Fruit fly (Drosophila melanogaster): Measurements from ENCODE around the gene Cpr76Ba.
A peak's percentile ranks its signal among the peaks of the same experiment; 100 is the strongest.
"Not testable (repeated sequence)": the region's sequence is repeated elsewhere in the genome, so short reads cannot be mapped to it uniquely, and the experiment has no call there.

The Cpr76Ba gene

DNA sequence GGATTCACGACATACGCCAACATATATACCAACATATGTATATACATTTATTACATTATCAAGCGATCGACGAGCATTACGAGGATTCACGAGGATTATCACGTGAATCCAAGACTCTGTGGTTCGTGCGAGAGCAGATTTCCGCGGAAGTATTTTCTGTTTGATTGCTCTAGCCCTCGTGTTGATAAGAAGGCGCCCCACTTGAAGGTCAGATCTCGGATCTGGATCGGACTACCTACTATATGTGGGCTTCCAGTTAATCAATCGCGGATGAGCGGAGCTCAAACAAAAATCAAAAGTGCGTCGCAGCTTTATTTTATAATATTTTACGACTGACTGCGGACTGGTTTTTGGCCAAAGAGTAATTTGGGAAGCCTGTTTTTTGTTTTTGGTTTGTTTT, 23.2 kb downstream of the Cpr76Ba start:
- no peak for TF ChIP-seq bab1 (GFP tag; optimal IDR thresholded peaks at IDR 0.05)
- TF ChIP-seq CG12768 (GFP tag; optimal IDR thresholded peaks at IDR 0.05): no peak
- no peak for TF ChIP-seq Mnt (GFP tag; optimal IDR thresholded peaks at IDR 0.05)
- no peak for TF ChIP-seq CG7101 (tag; optimal IDR thresholded peaks at IDR 0.05)
- TF ChIP-seq toe (GFP tag; optimal IDR thresholded peaks at IDR 0.05): no peak
- TF ChIP-seq Crg-1 (GFP tag; optimal IDR thresholded peaks at IDR 0.05): no peak
- no peak for TF ChIP-seq CG33017 (tag; optimal IDR thresholded peaks at IDR 0.05)
- no peak for TF ChIP-seq CG11617 (GFP tag; optimal IDR thresholded peaks at IDR 0.05)
- no peak for TF ChIP-seq Hr96 (GFP tag; optimal IDR thresholded peaks at IDR 0.05)
- TF ChIP-seq cnc (optimal IDR thresholded peaks at IDR 0.05): no peak
- no peak for TF ChIP-seq tj (GFP tag; optimal IDR thresholded peaks at IDR 0.05)
- no peak for TF ChIP-seq ovo (GFP tag; optimal IDR thresholded peaks at IDR 0.05)
- no peak for TF ChIP-seq kay (GFP tag; ENCODE audit: borderline replicate concordance)

- not testable (repeated sequence) for TF ChIP-seq toe, ovo, CG5204 (GFP tag; optimal IDR thresholded peaks at IDR 0.05)
Observed at dm6 chr3L:19487260-19487659, 30.9 kb downstream of the Cpr76Ba start, which contains the start of gene CG32212. TSS of gene CG32212 (plus strand) at chr3L:19487560.

DNA sequence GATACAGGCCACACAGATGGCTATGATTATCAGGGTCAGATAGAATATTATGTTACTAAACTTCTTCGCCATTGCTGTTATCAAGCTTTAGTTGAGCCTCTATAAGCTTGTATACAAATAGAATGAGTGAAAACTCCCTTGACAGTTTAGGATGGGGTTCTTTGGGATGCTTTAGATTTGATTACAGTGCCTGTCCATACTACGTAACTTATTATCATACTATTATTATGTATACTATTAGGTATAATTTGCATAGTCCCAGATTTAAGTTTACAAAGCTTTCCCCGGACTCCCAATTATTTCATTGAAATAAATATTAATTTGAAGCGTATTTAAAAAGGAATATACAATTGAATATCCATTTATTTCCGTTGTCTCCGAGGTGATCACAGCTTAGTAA, 31.7 kb downstream of the Cpr76Ba start, which contains the start of gene brv1:
TSS of gene brv1 (minus strand) at position 101 of the 400 bp plus-strand sequence.
- no peak for TF ChIP-seq CG7101 (tag; optimal IDR thresholded peaks at IDR 0.05)
- no peak for TF ChIP-seq CG1620 (GFP tag; optimal IDR thresholded peaks at IDR 0.05)
- no peak for TF ChIP-seq CG14711 (tag; optimal IDR thresholded peaks at IDR 0.05)
- TF ChIP-seq toe (GFP tag; optimal IDR thresholded peaks at IDR 0.05): no peak
- TF ChIP-seq cic (GFP tag; optimal IDR thresholded peaks at IDR 0.05): no peak
- TF ChIP-seq tj (GFP tag; optimal IDR thresholded peaks at IDR 0.05): no peak
- TF ChIP-seq cnc (optimal IDR thresholded peaks at IDR 0.05): no peak
- no peak for TF ChIP-seq CG5204 (GFP tag; optimal IDR thresholded peaks at IDR 0.05)
- TF ChIP-seq kay (GFP tag; ENCODE audit: borderline replicate concordance): no peak
- no peak for TF ChIP-seq Clk (GFP tag; optimal IDR thresholded peaks at IDR 0.05)
- TF ChIP-seq Mnt (GFP tag; optimal IDR thresholded peaks at IDR 0.05): no peak
- TF ChIP-seq pad (GFP tag; optimal IDR thresholded peaks at IDR 0.05): no peak
- TF ChIP-seq CG33017 (tag; optimal IDR thresholded peaks at IDR 0.05): no peak
- TF ChIP-seq CG7045 (GFP tag; optimal IDR thresholded peaks at IDR 0.05): no peak
- TF ChIP-seq Crg-1 (GFP tag; optimal IDR thresholded peaks at IDR 0.05): no peak
- TF ChIP-seq CG12768 (GFP tag; optimal IDR thresholded peaks at IDR 0.05): no peak
- TF ChIP-seq ovo (GFP tag; optimal IDR thresholded peaks at IDR 0.05): no peak
- TF ChIP-seq Hr96 (GFP tag; optimal IDR thresholded peaks at IDR 0.05): no peak

dm6 chr3L:19483007-19483406, 35.1 kb downstream of the Cpr76Ba start:
- TF ChIP-seq kay (GFP tag; ENCODE audit: borderline replicate concordance) (peak; percentile 49), CG7101 (tag; optimal IDR thresholded peaks at IDR 0.05) (no peak)

dm6 chr3L:19482014-19482413, 36.1 kb downstream of the Cpr76Ba start:
- TF ChIP-seq CG7101 (tag; optimal IDR thresholded peaks at IDR 0.05) (no peak), CG7045 (GFP tag; optimal IDR thresholded peaks at IDR 0.05) (no peak), CG5204 (GFP tag; optimal IDR thresholded peaks at IDR 0.05) (no peak), bab1 (GFP tag; optimal IDR thresholded peaks at IDR 0.05) (no peak), cic (GFP tag; optimal IDR thresholded peaks at IDR 0.05) (no peak), CG14711 (tag; optimal IDR thresholded peaks at IDR 0.05) (no peak), Hr96 (GFP tag; optimal IDR thresholded peaks at IDR 0.05) (no peak), CG1620 (GFP tag; optimal IDR thresholded peaks at IDR 0.05) (no peak), toe (GFP tag; optimal IDR thresholded peaks at IDR 0.05) (no peak), ovo (GFP tag; optimal IDR thresholded peaks at IDR 0.05) (no peak), CG12768 (GFP tag; optimal IDR thresholded peaks at IDR 0.05) (no peak)

- TF ChIP-seq CG7045 (GFP tag; optimal IDR thresholded peaks at IDR 0.05) (no peak), CG5204 (GFP tag; optimal IDR thresholded peaks at IDR 0.05) (no peak), kay (GFP tag; ENCODE audit: borderline replicate concordance) (no peak), CG11617 (GFP tag; optimal IDR thresholded peaks at IDR 0.05) (no peak), tj (GFP tag; optimal IDR thresholded peaks at IDR 0.05) (no peak), cic (GFP tag; optimal IDR thresholded peaks at IDR 0.05) (no peak), toe (GFP tag; optimal IDR thresholded peaks at IDR 0.05) (no peak), bab1 (GFP tag; optimal IDR thresholded peaks at IDR 0.05) (no peak)
Observed at dm6 chr3L:19481209-19481608, 36.9 kb downstream of the Cpr76Ba start.

DNA sequence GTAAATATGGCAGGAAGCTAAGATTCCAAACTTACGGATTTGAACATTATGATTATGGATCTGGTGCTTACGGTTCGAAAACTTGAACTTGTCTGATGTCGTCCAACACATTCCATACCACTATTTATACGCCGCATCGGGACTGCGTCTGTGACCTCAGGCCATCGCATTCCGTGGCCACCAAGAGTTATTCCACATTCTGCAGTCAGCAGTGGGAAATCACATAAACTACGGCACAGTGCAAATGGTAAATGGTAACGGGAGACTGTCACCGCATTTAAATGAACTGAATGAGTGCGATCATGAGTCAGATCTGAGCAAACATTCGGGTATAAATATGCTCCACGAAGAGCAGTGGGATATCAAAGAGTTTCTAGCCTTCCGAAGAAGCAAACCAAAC, 42.7 kb downstream of the Cpr76Ba start, which contains the start of the genes CG18294 and CG32213:
TSS of gene CG18294 (minus strand) at position 101 of the 400 bp plus-strand sequence.
TSS of gene CG32213 (plus strand) at position 362 of the 400 bp plus-strand sequence.
- TF ChIP-seq tj, cic, Crg-1 (GFP tag; optimal IDR thresholded peaks at IDR 0.05): not testable (repeated sequence)

dm6 chr3L:19472128-19472527, 46.0 kb downstream of the Cpr76Ba start, which contains the start of the genes 825-Oak and CG12519:
TSS of gene 825-Oak (minus strand) at chr3L:19472228.
TSS of gene CG12519 (plus strand) at chr3L:19472491.
- not testable (repeated sequence) for TF ChIP-seq Crg-1, CG11617, ovo (GFP tag; optimal IDR thresholded peaks at IDR 0.05)
